Worm (Caenorhabditis elegans): ENCODE results near the gene ZK287.7.

Gene ZK287.7

DNA sequence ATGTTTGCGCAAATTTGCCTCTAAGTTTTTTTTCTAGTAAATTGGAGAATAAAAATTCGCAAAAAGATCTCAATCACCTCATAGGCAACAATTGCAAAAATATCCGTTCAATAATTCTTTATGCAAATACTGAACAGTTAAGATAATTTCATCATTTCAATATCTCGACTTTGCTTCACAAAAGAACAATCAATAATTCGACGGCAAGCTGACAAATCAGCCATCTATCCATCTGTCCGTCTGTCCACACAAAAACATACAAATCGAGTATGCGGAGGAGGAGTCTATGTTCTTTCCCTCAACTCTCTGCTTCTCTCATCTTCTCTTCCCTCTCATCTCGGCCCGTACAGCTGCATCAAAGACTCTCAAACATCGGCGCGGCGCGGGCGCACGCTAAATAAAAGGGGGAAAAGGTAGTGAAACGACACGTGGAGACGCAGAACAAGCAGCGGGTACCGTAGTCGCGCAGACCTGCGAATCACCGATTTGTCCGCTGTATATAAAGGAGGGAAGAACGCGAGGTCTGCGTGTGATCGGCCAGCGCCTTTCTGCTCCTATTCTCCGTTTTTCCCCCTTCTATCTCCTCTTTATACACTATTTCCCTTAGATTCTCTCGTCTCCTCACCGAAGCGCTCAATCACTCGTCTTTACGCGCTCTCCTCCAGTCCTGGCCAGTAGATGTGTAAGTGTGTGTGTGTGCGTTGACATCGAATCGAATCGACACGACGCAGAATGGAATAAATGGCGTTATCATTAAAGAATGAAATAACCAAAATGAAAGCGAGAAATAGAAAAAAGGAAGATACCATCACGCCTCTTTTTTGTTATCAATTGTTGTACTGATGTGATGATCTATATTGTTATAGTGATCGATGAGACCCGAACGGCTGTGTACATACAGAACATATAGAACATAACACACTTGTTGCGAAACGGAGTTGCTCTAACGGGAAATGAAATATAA lies 38.2 kb downstream of the ZK287.7 start:
- TF ChIP-seq cnd-1 (tag; optimal IDR thresholded peaks at IDR 0.05) (peak; percentile 17), mls-2 (tag; optimal IDR thresholded peaks at IDR 0.05) (peak; percentile 90), drap-1 (GFP tag; optimal IDR thresholded peaks at IDR 0.05) (no peak), nhr-237 (tag; optimal IDR thresholded peaks at IDR 0.05) (peak; percentile 80), nhr-2 (tag; optimal IDR thresholded peaks at IDR 0.05) (peak; percentile 55), hlh-1 (tag; optimal IDR thresholded peaks at IDR 0.05) (peak; percentile 70), nhr-28 (tag; optimal IDR thresholded peaks at IDR 0.05) (no peak), lin-13 (tag; optimal IDR thresholded peaks at IDR 0.05) (peak; percentile 82), blmp-1 (tag; optimal IDR thresholded peaks at IDR 0.05) (peak; percentile 11), lin-32 (GFP tag; optimal IDR thresholded peaks at IDR 0.05) (peak; percentile 37), mab-5 (tag; optimal IDR thresholded peaks at IDR 0.05) (peak; percentile 42), elt-1 (tag; optimal IDR thresholded peaks at IDR 0.05; ENCODE audit: borderline replicate concordance, insufficient read depth) (no peak), pha-4 (tag; optimal IDR thresholded peaks at IDR 0.05) (peak; percentile 79), elt-3 (tag; optimal IDR thresholded peaks at IDR 0.05) (no peak), flh-1 (GFP tag; optimal IDR thresholded peaks at IDR 0.05) (peak; percentile 54), sem-2 (GFP tag; optimal IDR thresholded peaks at IDR 0.05) (peak; percentile 35), bed-3 (GFP tag; optimal IDR thresholded peaks at IDR 0.05) (no peak), tbx-8 (GFP tag; optimal IDR thresholded peaks at IDR 0.05) (peak; percentile 55), sptf-1 (tag; optimal IDR thresholded peaks at IDR 0.05) (peak; percentile 90), ces-1 (GFP tag; optimal IDR thresholded peaks at IDR 0.05) (peak; percentile 37), lsy-2 (tag; optimal IDR thresholded peaks at IDR 0.05) (peak; percentile 95), ham-2 (GFP tag; optimal IDR thresholded peaks at IDR 0.05) (peak; percentile 97), ceh-43 (GFP tag; optimal IDR thresholded peaks at IDR 0.05) (peak; percentile 55), ztf-11 (tag; optimal IDR thresholded peaks at IDR 0.05) (peak; percentile 77), ceh-83 (GFP tag; optimal IDR thresholded peaks at IDR 0.05) (no peak), nhr-12 (tag; optimal IDR thresholded peaks at IDR 0.05) (peak; percentile 48), unc-62 (GFP tag; optimal IDR thresholded peaks at IDR 0.05) (peak; percentile 83), unc-120 (tag; optimal IDR thresholded peaks at IDR 0.05; ENCODE audit: poor library complexity, severe bottlenecking) (peak; percentile 98), snpc-4 (tag; optimal IDR thresholded peaks at IDR 0.05) (no peak), ceh-39 (tag; optimal IDR thresholded peaks at IDR 0.05) (peak; percentile 48), M03D4.4 (tag; optimal IDR thresholded peaks at IDR 0.05) (peak; percentile 78), unc-39 (tag; optimal IDR thresholded peaks at IDR 0.05) (no peak), mep-1 (tag; optimal IDR thresholded peaks at IDR 0.05) (peak; percentile 38), nhr-76 (tag; optimal IDR thresholded peaks at IDR 0.05) (peak; percentile 32), zip-8 (tag; optimal IDR thresholded peaks at IDR 0.05) (no peak)

DNA sequence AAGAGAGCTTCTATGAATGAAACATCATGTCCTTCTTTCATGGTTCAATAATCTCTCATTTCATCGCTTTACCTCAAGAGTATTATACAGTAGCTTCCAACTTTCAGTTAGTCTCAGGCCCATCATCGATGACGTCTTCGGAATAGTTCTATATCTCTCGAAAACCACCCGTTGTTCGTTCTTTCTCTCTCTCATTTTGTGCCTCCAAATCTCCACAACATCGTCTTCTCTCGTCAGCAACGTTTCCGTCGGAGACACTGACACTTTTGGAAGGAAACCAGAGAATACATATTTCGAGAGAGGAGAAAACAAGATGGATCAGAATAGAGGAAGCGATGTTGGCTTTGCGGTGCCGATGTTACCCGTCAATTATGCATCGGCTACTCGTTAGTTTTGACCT lies 39.0 kb downstream of the ZK287.7 start:
- TF ChIP-seq M03D4.4 (tag; optimal IDR thresholded peaks at IDR 0.05) (no peak), ham-2 (GFP tag; optimal IDR thresholded peaks at IDR 0.05) (peak; percentile 28), unc-62 (GFP tag; optimal IDR thresholded peaks at IDR 0.05) (peak; percentile 65), ceh-43 (GFP tag; optimal IDR thresholded peaks at IDR 0.05) (no peak)

DNA sequence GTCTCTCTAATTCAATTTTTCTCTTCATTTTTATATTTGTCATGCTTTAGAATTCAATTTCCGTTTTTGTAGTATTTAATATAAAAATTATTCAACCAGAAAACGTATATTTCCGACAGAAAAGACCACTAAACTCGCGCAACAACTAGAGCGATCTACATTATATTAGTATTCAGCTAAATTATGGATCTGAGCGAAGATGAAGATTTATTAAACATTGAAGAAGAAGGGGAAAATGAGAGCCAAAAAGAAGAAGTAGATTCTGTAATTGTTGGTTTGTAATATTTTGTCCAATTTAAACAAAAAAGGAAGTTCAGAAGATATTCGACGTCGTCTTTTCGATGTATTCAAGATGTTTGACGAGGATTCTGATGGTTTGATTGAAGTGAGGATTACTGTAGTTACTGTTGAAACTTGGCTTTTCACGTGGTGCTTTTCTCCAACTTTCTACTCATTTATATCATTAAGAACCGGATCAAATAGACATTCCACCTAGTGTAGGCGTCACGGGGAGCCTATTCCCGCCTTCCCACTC lies 41.1 kb downstream of the ZK287.7 start, which contains the start of gene cal-7:
Gene cal-7, plus strand, starts transcription at position 184 of the 535 bp plus-strand sequence.
- no peak for TF ChIP-seq ceh-39 (tag; optimal IDR thresholded peaks at IDR 0.05)
- TF ChIP-seq zip-8 (tag; optimal IDR thresholded peaks at IDR 0.05) = no peak
- no peak for TF ChIP-seq lin-32 (GFP tag; optimal IDR thresholded peaks at IDR 0.05)
- TF ChIP-seq cnd-1 (tag; optimal IDR thresholded peaks at IDR 0.05) = no peak
- TF ChIP-seq ham-2 (GFP tag; optimal IDR thresholded peaks at IDR 0.05) = no peak
- no peak for TF ChIP-seq elt-1 (tag; optimal IDR thresholded peaks at IDR 0.05; ENCODE audit: borderline replicate concordance, insufficient read depth)
- TF ChIP-seq pha-4 (tag; optimal IDR thresholded peaks at IDR 0.05) = no peak
- no peak for TF ChIP-seq lin-13 (tag; optimal IDR thresholded peaks at IDR 0.05)
- no peak for TF ChIP-seq tbx-8 (GFP tag; optimal IDR thresholded peaks at IDR 0.05)
- TF ChIP-seq bed-3 (GFP tag; optimal IDR thresholded peaks at IDR 0.05) = no peak
- no peak for TF ChIP-seq ceh-43 (GFP tag; optimal IDR thresholded peaks at IDR 0.05)
- TF ChIP-seq nhr-12 (tag; optimal IDR thresholded peaks at IDR 0.05) = no peak
- TF ChIP-seq unc-120 (tag; optimal IDR thresholded peaks at IDR 0.05; ENCODE audit: poor library complexity, severe bottlenecking) = no peak
- TF ChIP-seq lsy-2 (tag; optimal IDR thresholded peaks at IDR 0.05) = no peak
- no peak for TF ChIP-seq sem-2 (GFP tag; optimal IDR thresholded peaks at IDR 0.05)
- no peak for TF ChIP-seq flh-1 (GFP tag; optimal IDR thresholded peaks at IDR 0.05)
- no peak for TF ChIP-seq mab-5 (tag; optimal IDR thresholded peaks at IDR 0.05)
- TF ChIP-seq nhr-28 (tag; optimal IDR thresholded peaks at IDR 0.05) = no peak
- TF ChIP-seq mls-2 (tag; optimal IDR thresholded peaks at IDR 0.05) = no peak
- TF ChIP-seq ces-1 (GFP tag; optimal IDR thresholded peaks at IDR 0.05) = no peak

All from whole organism, mixed stage, embryonic.